Fruit fly (Drosophila melanogaster): ENCODE measurements around the gene Mf.
A peak's percentile ranks its signal among the peaks of the same experiment; 100 is the strongest.

The Mf gene

dm6 chr3R:15206273-15206672 lies 25.0 kb upstream of the Mf start, which contains the start of gene Spn88Ea:
Gene Spn88Ea (minus strand): TSS chr3R:15206447.
- TF ChIP-seq vri (GFP tag; optimal IDR thresholded peaks at IDR 0.05) (no peak), CG6163 (GFP tag; IDR thresholded peaks at IDR 0.05) (peak; percentile 37; the same call in 2 of the 3 replicates), spab (GFP tag; optimal IDR thresholded peaks at IDR 0.05) (no peak), Blimp-1 (GFP tag; optimal IDR thresholded peaks at IDR 0.05) (no peak), CG6854 (GFP tag; optimal IDR thresholded peaks at IDR 0.05) (no peak), pdm3 (GFP tag; optimal IDR thresholded peaks at IDR 0.05) (no peak), CG6792 (GFP tag; optimal IDR thresholded peaks at IDR 0.05) (no peak), cyc (GFP tag; optimal IDR thresholded peaks at IDR 0.05) (no peak), Eip78C (GFP tag) (peak; percentile 59), fd59A (GFP tag; optimal IDR thresholded peaks at IDR 0.05) (no peak), CG6808 (GFP tag; optimal IDR thresholded peaks at IDR 0.05) (no peak), CG8119 (GFP tag; IDR thresholded peaks at IDR 0.05) (no peak), CG3919 (GFP tag; optimal IDR thresholded peaks at IDR 0.05) (peak; percentile 25), Met (GFP tag; optimal IDR thresholded peaks at IDR 0.05) (no peak), CG7368 (GFP tag; optimal IDR thresholded peaks at IDR 0.05) (no peak), acj6 (GFP tag; optimal IDR thresholded peaks at IDR 0.05) (no peak), lz (GFP tag; optimal IDR thresholded peaks at IDR 0.05) (peak; percentile 1), net (GFP tag; optimal IDR thresholded peaks at IDR 0.05) (no peak), esn (GFP tag; optimal IDR thresholded peaks at IDR 0.05) (no peak), CG1621 (tag; optimal IDR thresholded peaks at IDR 0.05) (peak; percentile 5), CG16779 (tag; optimal IDR thresholded peaks at IDR 0.05) (no peak), CG8319 (GFP tag; optimal IDR thresholded peaks at IDR 0.05) (no peak), eg (GFP tag; IDR thresholded peaks at IDR 0.05) (peak; percentile 46; the same call in 1 of the 3 replicates), dsx (GFP tag; optimal IDR thresholded peaks at IDR 0.05; ENCODE audit: poor library complexity, severe bottlenecking) (peak; percentile 13), Hr39 (GFP tag; optimal IDR thresholded peaks at IDR 0.05) (no peak), CG15336 (GFP tag; IDR thresholded peaks at IDR 0.05) (peak; percentile 35; the same call in 1 of the 2 replicates), CG6276 (GFP tag; optimal IDR thresholded peaks at IDR 0.05) (no peak), CG11762 (GFP tag; optimal IDR thresholded peaks at IDR 0.05; ENCODE audit: insufficient read depth) (no peak), Ets96B (tag; optimal IDR thresholded peaks at IDR 0.05) (no peak)

DNA sequence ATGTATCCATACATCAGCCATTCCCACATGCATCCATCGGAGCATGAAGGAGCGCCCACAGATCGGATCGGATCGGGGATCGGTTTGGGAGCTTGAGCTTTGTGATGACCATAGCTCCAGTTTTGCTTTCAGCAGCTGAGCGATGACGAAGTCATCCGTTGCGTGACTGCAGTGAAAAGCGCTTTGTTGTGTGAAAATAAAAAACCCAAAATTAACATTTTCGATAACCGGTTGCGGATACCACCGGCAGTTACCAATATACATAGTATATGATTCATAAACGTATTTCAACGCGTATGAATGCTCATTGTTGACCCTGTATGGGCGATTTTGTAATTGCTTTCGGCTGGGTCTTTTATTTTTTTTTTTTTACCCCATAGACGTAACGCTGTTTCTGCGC lies 23.9 kb upstream of the Mf start:
- no peak for TF ChIP-seq Sox14 (GFP tag; optimal IDR thresholded peaks at IDR 0.05)
- TF ChIP-seq spab (GFP tag; optimal IDR thresholded peaks at IDR 0.05): no peak
- no peak for TF ChIP-seq CG10669 (GFP tag; optimal IDR thresholded peaks at IDR 0.05)
- TF ChIP-seq achi (GFP tag; optimal IDR thresholded peaks at IDR 0.05): no peak
- TF ChIP-seq cyc (GFP tag; optimal IDR thresholded peaks at IDR 0.05): no peak
- TF ChIP-seq svp (GFP tag): no peak
- TF ChIP-seq Ets96B (tag; optimal IDR thresholded peaks at IDR 0.05): no peak
- no peak for TF ChIP-seq CG10631 (GFP tag; optimal IDR thresholded peaks at IDR 0.05)
- TF ChIP-seq vri (GFP tag; optimal IDR thresholded peaks at IDR 0.05): peak; percentile 32
- TF ChIP-seq CG1621 (tag; optimal IDR thresholded peaks at IDR 0.05): no peak
- TF ChIP-seq Blimp-1 (GFP tag; optimal IDR thresholded peaks at IDR 0.05): peak; percentile 77
- no peak for TF ChIP-seq dsx (GFP tag; optimal IDR thresholded peaks at IDR 0.05; ENCODE audit: poor library complexity, severe bottlenecking)
- no peak for TF ChIP-seq CG31627 (GFP tag; optimal IDR thresholded peaks at IDR 0.05)
- no peak for TF ChIP-seq Hr4 (GFP tag; optimal IDR thresholded peaks at IDR 0.05)
- TF ChIP-seq Eip93F (GFP tag; optimal IDR thresholded peaks at IDR 0.05): no peak
- no peak for TF ChIP-seq fd59A (GFP tag; optimal IDR thresholded peaks at IDR 0.05)
- peak in 1 of 2 experiments; percentile 65 for TF ChIP-seq ss (GFP tag; optimal IDR thresholded peaks at IDR 0.05)
- TF ChIP-seq eg (GFP tag; IDR thresholded peaks at IDR 0.05): 0 out of 3 replicates have a peak, but pooled peaks have one; percentile 44
- no peak for TF ChIP-seq CG3032 (tag; optimal IDR thresholded peaks at IDR 0.05)
- TF ChIP-seq CG3919 (GFP tag; optimal IDR thresholded peaks at IDR 0.05): no peak
- no peak for TF ChIP-seq Sox15 (GFP tag; optimal IDR thresholded peaks at IDR 0.05)
- TF ChIP-seq OdsH (GFP tag; optimal IDR thresholded peaks at IDR 0.05): no peak
- no peak for TF ChIP-seq CG6808 (GFP tag; optimal IDR thresholded peaks at IDR 0.05)
- TF ChIP-seq CG6163 (GFP tag; IDR thresholded peaks at IDR 0.05): no peak
- TF ChIP-seq CG6854 (GFP tag; optimal IDR thresholded peaks at IDR 0.05): peak; percentile 42
- no peak for TF ChIP-seq CG9139 (GFP tag; optimal IDR thresholded peaks at IDR 0.05)
- TF ChIP-seq CG11762 (GFP tag; optimal IDR thresholded peaks at IDR 0.05; ENCODE audit: insufficient read depth): no peak
- no peak for TF ChIP-seq Gug (GFP tag; IDR thresholded peaks at IDR 0.05)
